Worm (Caenorhabditis elegans) whole organism, mixed stage, embryonic: ENCODE results near the gene nhl-2.

Experiments
- M03D4.4 ChIP-seq: sonication (generic microtip); optimal IDR thresholded peaks from 2 replicates; lab custom pipeline; 2017; ENCODE audit warnings: mild to moderate bottlenecking, missing genetic modification characterization, missing compliant biosample characterization
- bed-3 ChIP-seq: fragments of 200-800 bp; sonication (Bioruptor generic); optimal IDR thresholded peaks from 3 replicates; lab custom pipeline; 2018; ENCODE audit warnings: mild to moderate bottlenecking, missing genetic modification characterization, moderate library complexity, missing compliant biosample characterization
- blmp-1 ChIP-seq: fragments of 150-350 bp; optimal IDR thresholded peaks from 2 replicates; lab custom pipeline; 2014; ENCODE audit warnings: missing biosample characterization, missing genetic modification characterization
- ceh-39 ChIP-seq: fragments of 150-350 bp; optimal IDR thresholded peaks from 2 replicates; lab custom pipeline; 2014; ENCODE audit warnings: missing biosample characterization, missing genetic modification characterization
- ceh-43 ChIP-seq: fragments of 200-800 bp; sonication (Bioruptor generic); optimal IDR thresholded peaks from 2 replicates; lab custom pipeline; 2018; ENCODE audit warnings: mild to moderate bottlenecking, missing genetic modification characterization, moderate library complexity, missing compliant biosample characterization
- ceh-83 ChIP-seq: fragments of 200-800 bp; sonication (Bioruptor generic); optimal IDR thresholded peaks from 2 replicates; lab custom pipeline; 2018; ENCODE audit warnings: mild to moderate bottlenecking, missing genetic modification characterization, missing compliant biosample characterization
- ces-1 ChIP-seq: fragments of 150-350 bp; optimal IDR thresholded peaks from 2 replicates; lab custom pipeline; 2014; ENCODE audit warnings: missing biosample characterization, missing genetic modification reagents, missing genetic modification characterization
- drap-1 ChIP-seq: fragments of 200-800 bp; sonication (Bioruptor generic); optimal IDR thresholded peaks from 3 replicates; lab custom pipeline; 2018; ENCODE audit warnings: mild to moderate bottlenecking, missing genetic modification characterization, missing compliant biosample characterization
- elt-1 ChIP-seq: sonication (generic microtip); optimal IDR thresholded peaks from 2 replicates; lab custom pipeline; 2017; ENCODE audit warnings: missing genetic modification characterization, mild to moderate bottlenecking, missing compliant biosample characterization, antibody characterized with exemption, moderate library complexity, borderline replicate concordance; ENCODE audit not compliant: insufficient read depth
- elt-3 ChIP-seq: fragments of 150-350 bp; optimal IDR thresholded peaks from 2 replicates; lab custom pipeline; 2014; ENCODE audit warnings: missing biosample characterization, missing genetic modification characterization
- ham-2 ChIP-seq: fragments of 200-800 bp; sonication (Bioruptor generic); optimal IDR thresholded peaks from 2 replicates; lab custom pipeline; 2018; ENCODE audit warnings: mild to moderate bottlenecking, missing genetic modification characterization, missing compliant biosample characterization
- hlh-1 ChIP-seq: fragments of 150-350 bp; optimal IDR thresholded peaks from 2 replicates; lab custom pipeline; 2014; ENCODE audit warnings: missing biosample characterization, missing genetic modification reagents, missing genetic modification characterization
- lin-13 ChIP-seq: fragments of 150-350 bp; optimal IDR thresholded peaks from 2 replicates; lab custom pipeline; 2014; ENCODE audit warnings: missing biosample characterization, missing genetic modification characterization
- lin-32 ChIP-seq: fragments of 200-800 bp; sonication (Bioruptor generic); optimal IDR thresholded peaks from 2 replicates; lab custom pipeline; 2018; ENCODE audit warnings: mild to moderate bottlenecking, missing genetic modification characterization, missing compliant biosample characterization
- lsy-2 ChIP-seq: fragments of 150-350 bp; optimal IDR thresholded peaks from 2 replicates; lab custom pipeline; 2014; ENCODE audit warnings: missing biosample characterization, missing genetic modification characterization
- mab-5 ChIP-seq: fragments of 150-350 bp; optimal IDR thresholded peaks from 2 replicates; lab custom pipeline; 2014; ENCODE audit warnings: missing biosample characterization, missing genetic modification characterization
- mep-1 ChIP-seq: fragments of 150-350 bp; optimal IDR thresholded peaks from 2 replicates; lab custom pipeline; 2017; ENCODE audit warnings: missing biosample characterization, missing genetic modification reagents, missing genetic modification characterization, inconsistent platforms
- mls-2 ChIP-seq: sonication (generic microtip); optimal IDR thresholded peaks from 2 replicates; lab custom pipeline; 2016; ENCODE audit warnings: mild to moderate bottlenecking, missing genetic modification characterization, moderate library complexity, missing compliant biosample characterization
- nhr-12 ChIP-seq: fragments of 150-350 bp; optimal IDR thresholded peaks from 2 replicates; lab custom pipeline; 2014; ENCODE audit warnings: missing biosample characterization, missing genetic modification characterization
- nhr-2 ChIP-seq: fragments of 150-350 bp; optimal IDR thresholded peaks from 2 replicates; lab custom pipeline; 2014; ENCODE audit warnings: missing biosample characterization, missing genetic modification characterization
- nhr-237 ChIP-seq: fragments of 150-350 bp; optimal IDR thresholded peaks from 2 replicates; lab custom pipeline; 2014; ENCODE audit warnings: missing biosample characterization, missing genetic modification characterization
- nhr-28 ChIP-seq: fragments of 150-350 bp; optimal IDR thresholded peaks from 2 replicates; lab custom pipeline; 2014; ENCODE audit warnings: missing biosample characterization, missing genetic modification characterization
- nhr-76 ChIP-seq: sonication (generic microtip); optimal IDR thresholded peaks from 2 replicates; lab custom pipeline; 2017; ENCODE audit warnings: missing biosample characterization, missing genetic modification characterization
- pha-4 ChIP-seq: fragments of 150-350 bp; optimal IDR thresholded peaks from 2 replicates; lab custom pipeline; 2018; ENCODE audit warnings: missing biosample characterization, missing genetic modification reagents, missing genetic modification characterization
- sem-2 ChIP-seq: fragments of 200-800 bp; sonication (Bioruptor generic); optimal IDR thresholded peaks from 2 replicates; lab custom pipeline; 2018; ENCODE audit warnings: mild to moderate bottlenecking, missing genetic modification characterization, missing compliant biosample characterization
- snpc-4 ChIP-seq: fragments of 150-350 bp; optimal IDR thresholded peaks from 2 replicates; lab custom pipeline; 2014; ENCODE audit warnings: missing biosample characterization, missing genetic modification characterization
- sptf-1 ChIP-seq: sonication (generic microtip); optimal IDR thresholded peaks from 2 replicates; lab custom pipeline; 2017; ENCODE audit warnings: mild to moderate bottlenecking, missing genetic modification characterization, moderate library complexity, missing compliant biosample characterization
- tbx-8 ChIP-seq: fragments of 200-800 bp; sonication (Bioruptor generic); optimal IDR thresholded peaks from 2 replicates; lab custom pipeline; 2018; ENCODE audit warnings: mild to moderate bottlenecking, missing genetic modification characterization, moderate library complexity, missing compliant biosample characterization
- unc-120 ChIP-seq: sonication (generic microtip); optimal IDR thresholded peaks from 2 replicates; lab custom pipeline; 2017; ENCODE audit warnings: missing genetic modification characterization, missing compliant biosample characterization; ENCODE audit not compliant: poor library complexity, severe bottlenecking
- unc-39 ChIP-seq: fragments of 150-350 bp; optimal IDR thresholded peaks from 2 replicates; lab custom pipeline; 2014; ENCODE audit warnings: missing biosample characterization, missing genetic modification characterization
- ztf-11 ChIP-seq: fragments of 150-350 bp; optimal IDR thresholded peaks from 2 replicates; lab custom pipeline; 2014; ENCODE audit warnings: missing biosample characterization, missing genetic modification characterization

nhl-2 gene

DNA sequence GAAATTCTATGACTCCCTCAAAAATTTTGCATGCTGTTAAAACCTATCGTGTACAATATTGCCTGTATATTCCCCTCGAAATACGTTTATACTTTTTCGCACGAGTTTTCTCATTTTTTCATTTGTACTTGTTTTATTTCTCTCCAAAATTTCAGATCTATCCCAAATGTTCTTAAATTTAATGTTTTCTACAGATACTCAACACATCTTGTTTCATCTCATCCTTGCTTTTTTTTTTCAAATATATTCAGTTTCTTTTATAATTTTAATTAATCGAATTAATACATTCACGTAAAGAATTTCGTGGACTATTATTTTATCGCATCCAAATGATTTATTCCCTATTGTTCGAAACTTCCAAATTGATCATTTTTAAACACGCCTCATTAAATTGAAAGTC lies 44.0 kb downstream of the nhl-2 start, which contains the start of gene C35D10.8:
Gene C35D10.8 (plus strand): TSS at position 301 of the 400 bp plus-strand sequence.
- no peak for TF ChIP-seq lsy-2 (tag; lab: Kevin White, UChicago)
- TF ChIP-seq tbx-8 (GFP tag; lab: Kevin White, UChicago) = no peak
- no peak for TF ChIP-seq hlh-1
- no peak for TF ChIP-seq ceh-83 (GFP tag; lab: Kevin White, UChicago)
- TF ChIP-seq mab-5 (tag; lab: Kevin White, UChicago) = no peak
- TF ChIP-seq nhr-2 (tag; lab: Kevin White, UChicago) = no peak
- TF ChIP-seq lin-32 (GFP tag; lab: Kevin White, UChicago) = no peak
- TF ChIP-seq nhr-12 = no peak
- TF ChIP-seq nhr-28 = no peak
- no peak for TF ChIP-seq ham-2 (GFP tag; lab: Kevin White, UChicago)
- no peak for TF ChIP-seq unc-120
- TF ChIP-seq mep-1 = no peak
- TF ChIP-seq elt-1 (tag; lab: Kevin White, UChicago) = no peak
- no peak for TF ChIP-seq nhr-76
- no peak for TF ChIP-seq snpc-4 (tag; lab: Kevin White, UChicago)
- no peak for TF ChIP-seq ztf-11 (tag; lab: Kevin White, UChicago)

ce11 chrIII:4852025-4852424 lies 46.9 kb downstream of the nhl-2 start, which contains the start of gene ced-4:
Gene ced-4, plus strand, starts transcription at chrIII:4852325.
- no peak for TF ChIP-seq M03D4.4
- TF ChIP-seq sptf-1 (tag; lab: Kevin White, UChicago) = no peak
- TF ChIP-seq lsy-2 (tag; lab: Kevin White, UChicago) = no peak
- TF ChIP-seq nhr-2 (tag; lab: Kevin White, UChicago) = no peak
- no peak for TF ChIP-seq sem-2 (GFP tag; lab: Kevin White, UChicago)
- TF ChIP-seq ces-1 (GFP tag; lab: Kevin White, UChicago) = no peak
- TF ChIP-seq drap-1 (GFP tag; lab: Kevin White, UChicago) = no peak
- no peak for TF ChIP-seq ztf-11 (tag; lab: Kevin White, UChicago)
- TF ChIP-seq bed-3 (GFP tag; lab: Kevin White, UChicago) = no peak
- TF ChIP-seq blmp-1 = no peak
- TF ChIP-seq unc-120 = no peak
- TF ChIP-seq ceh-39 (tag; lab: Kevin White, UChicago) = no peak
- TF ChIP-seq, all 35 proteins: peak for 0

- TF ChIP-seq mep-1 (peak; percentile 23), nhr-76 (no peak), M03D4.4 (no peak), lsy-2 (tag; lab: Kevin White, UChicago) (peak; percentile 52), pha-4 (tag; lab: Kevin White, UChicago) (peak; percentile 41), nhr-237 (tag; lab: Kevin White, UChicago) (peak; percentile 19), elt-1 (tag; lab: Kevin White, UChicago) (no peak), ceh-43 (GFP tag; lab: Kevin White, UChicago) (no peak), ces-1 (GFP tag; lab: Kevin White, UChicago) (peak; percentile 5), hlh-1 (no peak), elt-3 (tag; lab: Kevin White, UChicago) (no peak), nhr-28 (no peak)
Measured at ce11 chrIII:4850139-4850538, 48.7 kb downstream of the nhl-2 start, which contains the start of gene F26A1.1. Gene F26A1.1, plus strand, starts transcription at chrIII:4850507.

ce11 chrIII:4849739-4850138 lies 49.1 kb downstream of the nhl-2 start, which contains the start of gene nonu-1:
Gene nonu-1, minus strand, starts transcription at chrIII:4849907.
- no peak for TF ChIP-seq ztf-11 (tag; lab: Kevin White, UChicago)
- no peak for TF ChIP-seq lsy-2 (tag; lab: Kevin White, UChicago)
- no peak for TF ChIP-seq nhr-2 (tag; lab: Kevin White, UChicago)
- no peak for TF ChIP-seq ces-1 (GFP tag; lab: Kevin White, UChicago)
- no peak for TF ChIP-seq snpc-4 (tag; lab: Kevin White, UChicago)
- TF ChIP-seq ceh-39 (tag; lab: Kevin White, UChicago) = no peak
- no peak for TF ChIP-seq mep-1
- TF ChIP-seq ceh-43 (GFP tag; lab: Kevin White, UChicago) = no peak
- TF ChIP-seq unc-39 = no peak
- no peak for TF ChIP-seq lin-13 (tag; lab: Kevin White, UChicago)
- TF ChIP-seq mls-2 (tag; lab: Kevin White, UChicago) = no peak
- no peak for TF ChIP-seq elt-1 (tag; lab: Kevin White, UChicago)
- no peak for TF ChIP-seq bed-3 (GFP tag; lab: Kevin White, UChicago)

DNA sequence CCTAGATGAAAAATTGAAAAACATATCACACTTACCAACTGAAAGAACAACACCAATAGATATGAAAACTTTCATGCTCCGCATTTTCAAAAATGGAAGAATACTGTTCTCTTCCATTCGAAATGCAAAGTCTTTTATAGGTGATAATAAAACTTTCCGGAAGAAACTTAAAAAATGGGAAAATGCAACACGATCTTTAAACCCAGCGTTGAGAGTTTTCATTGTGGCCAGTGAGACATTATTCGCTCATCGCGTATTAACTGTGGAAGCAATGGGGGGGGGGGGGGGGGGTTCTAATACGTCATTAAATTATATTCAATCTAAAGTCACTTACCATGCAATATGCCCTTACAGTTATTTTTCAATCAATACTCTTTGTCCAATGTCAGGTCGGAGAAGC lies 54.6 kb downstream of the nhl-2 start, which contains the start of the genes clec-157 and fkh-5:
Gene clec-157 (minus strand): TSS at position 101 of the 400 bp plus-strand sequence.
Gene fkh-5 (plus strand): TSS at position 336 of the 400 bp plus-strand sequence.
- TF ChIP-seq unc-120 = no peak
- TF ChIP-seq ceh-39 (tag; lab: Kevin White, UChicago) = no peak
- TF ChIP-seq mls-2 (tag; lab: Kevin White, UChicago) = no peak
- no peak for TF ChIP-seq ham-2 (GFP tag; lab: Kevin White, UChicago)
- TF ChIP-seq nhr-12 = no peak
- no peak for TF ChIP-seq nhr-28
- no peak for TF ChIP-seq tbx-8 (GFP tag; lab: Kevin White, UChicago)
- TF ChIP-seq mep-1 = no peak
- TF ChIP-seq sptf-1 (tag; lab: Kevin White, UChicago) = no peak
- TF ChIP-seq drap-1 (GFP tag; lab: Kevin White, UChicago) = no peak
- TF ChIP-seq pha-4 (tag; lab: Kevin White, UChicago) = no peak
